Fruit fly (Drosophila melanogaster): ENCODE results near the gene kl-2.
"Not testable (repeated sequence)": the region's sequence is repeated elsewhere in the genome, so short reads cannot be mapped to it uniquely, and the experiment has no call there.

The kl-2 gene

dm6 chrY:572788-573187 is at the start of gene kl-2:
kl-2 (plus strand) TSS chrY:573088.
- TF ChIP-seq EcR (GFP tag; optimal IDR thresholded peaks at IDR 0.05) (no peak), pan (optimal IDR thresholded peaks at IDR 0.05) (no peak), CG8478 (optimal IDR thresholded peaks at IDR 0.05) (no peak), usp (GFP tag; optimal IDR thresholded peaks at IDR 0.05) (no peak)

dm6 chrY:702130-702529 is 129.2 kb downstream of the kl-2 start, which contains the start of gene ARY:
ARY (plus strand) TSS chrY:702430.
- not testable (repeated sequence) for TF ChIP-seq psq (optimal IDR thresholded peaks at IDR 0.05); usp (GFP tag; optimal IDR thresholded peaks at IDR 0.05); CG8478 (optimal IDR thresholded peaks at IDR 0.05)

Measured in whole organism.